Worm (Caenorhabditis elegans) whole organism, L1 larva: Measurements from ENCODE around the gene clp-7.

Experiments
- ceh-63 ChIP-seq: fragments of 200-800 bp; sonication (Bioruptor generic); optimal IDR thresholded peaks from 2 replicates; lab custom pipeline; 2018; ENCODE audit warnings: mild to moderate bottlenecking, missing genetic modification characterization, missing compliant biosample characterization
- egl-27 ChIP-seq, 2 experiments: fragments of 150-350 bp in 1 of 2; sonication (generic microtip); optimal IDR thresholded peaks; 3 replicates each; lab custom pipeline; 2017 to 2018; ENCODE audit warnings: missing biosample characterization in 2 of 2, missing genetic modification characterization in 2 of 2, missing genetic modification reagents in 2 of 2
- jun-1 ChIP-seq: fragments of 150-350 bp; optimal IDR thresholded peaks from 2 replicates; lab custom pipeline; 2014; ENCODE audit warnings: missing biosample characterization, missing genetic modification reagents, missing genetic modification characterization
- lin-15B ChIP-seq: fragments of 150-350 bp; sonication (generic microtip); optimal IDR thresholded peaks from 3 replicates; lab custom pipeline; 2014; ENCODE audit warnings: missing biosample characterization, missing genetic modification characterization
- lsy-2 ChIP-seq, 2 experiments: fragments of 150-350 bp; optimal IDR thresholded peaks; 2 replicates each; lab custom pipeline; 2014; ENCODE audit warnings: missing biosample characterization in 2 of 2, missing genetic modification characterization in 2 of 2
- mdl-1 ChIP-seq, 2 experiments: fragments of 150-350 bp; optimal IDR thresholded peaks; 2 replicates each; lab custom pipeline; 2014 to 2017; ENCODE audit warnings: missing biosample characterization in 2 of 2, missing genetic modification characterization in 2 of 2, inconsistent platforms in 1 of 2
- nhr-76 ChIP-seq: sonication (generic microtip); optimal IDR thresholded peaks from 2 replicates; lab custom pipeline; 2017; ENCODE audit warnings: missing biosample characterization, missing genetic modification characterization
- nhr-90 ChIP-seq: sonication (generic microtip); optimal IDR thresholded peaks from 2 replicates; lab custom pipeline; 2016; ENCODE audit warnings: mild to moderate bottlenecking, missing genetic modification characterization, missing compliant biosample characterization; ENCODE audit not compliant: poor library complexity
- skn-1 ChIP-seq: fragments of 150-350 bp; optimal IDR thresholded peaks from 2 replicates; lab custom pipeline; 2014; ENCODE audit warnings: missing biosample characterization, missing genetic modification characterization
- snpc-4 ChIP-seq: fragments of 150-350 bp; optimal IDR thresholded peaks from 2 replicates; lab custom pipeline; 2014; ENCODE audit warnings: missing biosample characterization, missing genetic modification characterization
- unc-62 ChIP-seq: fragments of 150-350 bp; optimal IDR thresholded peaks from 2 replicates; lab custom pipeline; 2014; ENCODE audit warnings: missing biosample characterization, missing genetic modification reagents, missing genetic modification characterization
- unc-98 ChIP-seq: fragments of 200-800 bp; sonication (Bioruptor generic); IDR thresholded peaks from 2 replicates; pipeline ENCODE4 v1.3.6; 2022; ENCODE audit warnings: missing genetic modification characterization, missing compliant biosample characterization
- zag-1 ChIP-seq: fragments of 150-350 bp; optimal IDR thresholded peaks from 2 replicates; lab custom pipeline; 2014; ENCODE audit warnings: missing biosample characterization, missing genetic modification characterization
- zip-4 ChIP-seq: fragments of 200-800 bp; sonication (Bioruptor generic); optimal IDR thresholded peaks from 2 replicates; lab custom pipeline; 2018; ENCODE audit warnings: mild to moderate bottlenecking, missing genetic modification characterization, moderate library complexity, missing compliant biosample characterization

DNA sequence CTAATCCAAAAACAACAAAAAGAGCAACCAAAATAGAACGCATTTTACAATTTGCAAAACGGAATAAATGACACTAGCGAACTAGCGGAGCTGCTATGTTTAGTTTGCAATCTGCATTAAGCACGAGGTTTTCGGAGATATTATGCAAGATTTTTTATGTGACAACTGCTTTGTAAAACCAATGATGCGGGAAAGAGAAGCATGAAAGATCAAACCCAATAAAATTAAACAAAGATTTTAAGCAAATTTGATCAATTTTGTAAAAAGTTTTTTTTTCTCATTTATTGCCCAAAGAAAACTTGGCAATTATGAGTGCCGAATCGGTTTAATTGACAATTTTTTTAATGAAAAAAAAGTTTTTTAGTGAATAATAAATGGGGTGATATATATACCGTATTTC, 20.8 kb downstream of the clp-7 start, which contains the start of gene Y77E11A.8:
- TF ChIP-seq jun-1 (tag; lab: Kevin White, UChicago) = no peak
- no peak for TF ChIP-seq ceh-63 (GFP tag; lab: Kevin White, UChicago)
- TF ChIP-seq nhr-76 (tag; lab: Kevin White, UChicago) = no peak
- no peak for TF ChIP-seq unc-62 (GFP tag; lab: Kevin White, UChicago)
- TF ChIP-seq zag-1 = no peak
- no peak for TF ChIP-seq zip-4 (GFP tag; lab: Kevin White, UChicago)
- no peak for TF ChIP-seq skn-1 (tag; lab: Kevin White, UChicago)
- TF ChIP-seq lsy-2 (tag; optimal IDR thresholded peaks at IDR 0.05; lab: Kevin White, UChicago) = no peak
- no peak for TF ChIP-seq snpc-4 (tag; lab: Kevin White, UChicago)
- no peak for TF ChIP-seq mdl-1 (tag; optimal IDR thresholded peaks at IDR 0.05; lab: Kevin White, UChicago)
- no peak for TF ChIP-seq nhr-90 (tag; lab: Kevin White, UChicago)
- TF ChIP-seq lin-15B (tag; lab: Kevin White, UChicago) = no peak
- no peak for TF ChIP-seq egl-27 (tag; optimal IDR thresholded peaks at IDR 0.05; lab: Kevin White, UChicago)
- no peak for TF ChIP-seq unc-98 (GFP tag; lab: Robert Waterston, UW)
